Worm (Caenorhabditis elegans) whole organism, L4 larva: ENCODE data around the gene ora-1.

ENCODE experiments used
- Y5F2A.4 ChIP-seq: fragments of 200-800 bp; sonication (Bioruptor generic); optimal IDR thresholded peaks from 2 replicates; lab custom pipeline; 2018; ENCODE audit warnings: mild to moderate bottlenecking, missing genetic modification characterization, missing compliant biosample characterization
- Y75B8A.6 ChIP-seq: fragments of 200-800 bp; sonication (Bioruptor generic); IDR thresholded peaks from 2 replicates; pipeline ENCODE4 v1.3.6; 2022; ENCODE audit warnings: missing genetic modification reagents, missing genetic modification characterization, missing compliant biosample characterization
- ces-1 ChIP-seq: fragments of 150-350 bp; sonication (generic microtip); optimal IDR thresholded peaks from 4 replicates; lab custom pipeline; 2014; ENCODE audit warnings: missing biosample characterization, missing genetic modification reagents, missing genetic modification characterization
- dve-1 ChIP-seq: sonication (generic microtip); optimal IDR thresholded peaks from 2 replicates; lab custom pipeline; 2017; ENCODE audit warnings: antibody characterized with exemption, mild to moderate bottlenecking, missing genetic modification characterization, missing compliant biosample characterization; ENCODE audit not compliant: insufficient read depth
- lin-15B ChIP-seq: fragments of 150-350 bp; sonication (generic microtip); optimal IDR thresholded peaks from 3 replicates; lab custom pipeline; 2014; ENCODE audit warnings: missing biosample characterization, missing genetic modification characterization
- lin-39 ChIP-seq: fragments of 150-350 bp; optimal IDR thresholded peaks from 2 replicates; lab custom pipeline; 2014; ENCODE audit warnings: missing biosample characterization, missing genetic modification reagents, missing genetic modification characterization
- lsy-2 ChIP-seq, 2 experiments: fragments of 150-350 bp in 1 of 2; sonication (generic microtip) in 1 of 2; optimal IDR thresholded peaks; 2 replicates each; lab custom pipeline; 2014 to 2017; ENCODE audit warnings: missing biosample characterization in 2 of 2, missing genetic modification characterization in 2 of 2
- nhr-28 ChIP-seq: fragments of 150-350 bp; optimal IDR thresholded peaks from 2 replicates; lab custom pipeline; 2014; ENCODE audit warnings: missing biosample characterization, missing genetic modification characterization
- nhr-48 ChIP-seq: sonication (generic microtip); optimal IDR thresholded peaks from 2 replicates; lab custom pipeline; 2016; ENCODE audit warnings: mild to moderate bottlenecking, missing genetic modification characterization, missing compliant biosample characterization
- nhr-77 ChIP-seq: fragments of 150-350 bp; optimal IDR thresholded peaks from 2 replicates; lab custom pipeline; 2014; ENCODE audit warnings: missing biosample characterization, missing genetic modification characterization
- pqm-1 ChIP-seq: sonication (generic microtip); optimal IDR thresholded peaks from 2 replicates; lab custom pipeline; 2017; ENCODE audit warnings: missing biosample characterization, missing genetic modification characterization
- tag-97 ChIP-seq: fragments of 200-800 bp; sonication (Bioruptor generic); IDR thresholded peaks from 2 replicates; pipeline ENCODE4 v1.3.6; 2022; ENCODE audit warnings: missing genetic modification characterization, missing compliant biosample characterization
- zip-2 ChIP-seq: fragments of 150-350 bp; optimal IDR thresholded peaks from 2 replicates; lab custom pipeline; 2014; ENCODE audit warnings: missing biosample characterization, missing genetic modification characterization

ce11 chrIV:8010521-8010920 lies 32.8 kb downstream of the ora-1 start:
- TF ChIP-seq nhr-48 (tag; lab: Kevin White, UChicago): no peak
- no peak for TF ChIP-seq Y5F2A.4 (GFP tag; lab: Kevin White, UChicago)
- TF ChIP-seq zip-2: no peak
- TF ChIP-seq nhr-28 (tag; lab: Kevin White, UChicago): no peak
- no peak for TF ChIP-seq ces-1
- TF ChIP-seq nhr-77: no peak
- no peak for TF ChIP-seq Y75B8A.6
- no peak for TF ChIP-seq tag-97 (GFP tag; lab: Robert Waterston, UW)
- peak in 1 of 2 experiments; percentile 42 for TF ChIP-seq lsy-2 (tag; optimal IDR thresholded peaks at IDR 0.05; lab: Kevin White, UChicago)
- no peak for TF ChIP-seq pqm-1 (tag; lab: Kevin White, UChicago)
- no peak for TF ChIP-seq lin-39 (tag; lab: Kevin White, UChicago)
- TF ChIP-seq lin-15B (tag; lab: Kevin White, UChicago): no peak
- no peak for TF ChIP-seq dve-1 (tag; lab: Kevin White, UChicago)
